Worm (Caenorhabditis elegans): Measurements from ENCODE around the gene anp-1.

ce11 chrV:12819792-12820453 lies 39.3 kb upstream of the anp-1 start, which contains the start of the genes ZC443.4 and ugt-18:
- TF ChIP-seq unc-62 (GFP tag; optimal IDR thresholded peaks at IDR 0.05) (no peak), gmeb-1 (tag; optimal IDR thresholded peaks at IDR 0.05) (no peak), zag-1 (tag; optimal IDR thresholded peaks at IDR 0.05) (no peak), egl-27 (tag; optimal IDR thresholded peaks at IDR 0.05) (no peak), snpc-4 (tag; optimal IDR thresholded peaks at IDR 0.05) (no peak), mbf-1 (tag; optimal IDR thresholded peaks at IDR 0.05) (no peak), lin-11 (tag; optimal IDR thresholded peaks at IDR 0.05) (no peak), nhr-6 (tag; optimal IDR thresholded peaks at IDR 0.05) (no peak), ama-1 (optimal IDR thresholded peaks at IDR 0.05) (no peak)
